Fruit fly (Drosophila melanogaster) whole organism, adult: ENCODE data around the gene CG32706.
"Not testable (repeated sequence)": the region's sequence is repeated elsewhere in the genome, so short reads cannot be mapped to it uniquely, and the experiment has no call there.

Experiments
- CG11617 ChIP-seq: fragments of 200-800 bp; sonication (Bioruptor generic); optimal IDR thresholded peaks from 2 replicates; lab custom pipeline; 2017; ENCODE audit warnings: mild to moderate bottlenecking, missing biosample characterization, missing genetic modification reagents, missing genetic modification characterization
- CG12768 ChIP-seq: fragments of 200-800 bp; sonication (Bioruptor generic); optimal IDR thresholded peaks from 2 replicates; lab custom pipeline; 2017; ENCODE audit warnings: missing biosample characterization, missing genetic modification characterization, mild to moderate bottlenecking, moderate library complexity, missing genetic modification reagents
- CG14711 ChIP-seq: fragments of 200-800 bp; sonication (Bioruptor generic); optimal IDR thresholded peaks from 2 replicates; lab custom pipeline; 2018; ENCODE audit warnings: missing biosample characterization, mild to moderate bottlenecking, missing genetic modification characterization, moderate library complexity
- CG1620 ChIP-seq: fragments of 200-800 bp; sonication (Bioruptor generic); optimal IDR thresholded peaks from 2 replicates; lab custom pipeline; 2016; ENCODE audit warnings: missing biosample characterization, missing genetic modification characterization
- CG33017 ChIP-seq: fragments of 200-800 bp; sonication (Bioruptor generic); optimal IDR thresholded peaks from 2 replicates; lab custom pipeline; 2018; ENCODE audit warnings: missing biosample characterization, mild to moderate bottlenecking, missing genetic modification characterization, moderate library complexity
- CG5204 ChIP-seq: fragments of 200-800 bp; sonication (Bioruptor generic); optimal IDR thresholded peaks from 2 replicates; lab custom pipeline; 2016; ENCODE audit warnings: missing biosample characterization, missing genetic modification characterization
- CG7045 ChIP-seq: fragments of 200-800 bp; sonication (Bioruptor generic); optimal IDR thresholded peaks from 2 replicates; lab custom pipeline; 2017; ENCODE audit warnings: missing biosample characterization, mild to moderate bottlenecking, missing genetic modification characterization
- CG7101 ChIP-seq: fragments of 200-800 bp; sonication (Bioruptor generic); optimal IDR thresholded peaks from 2 replicates; lab custom pipeline; 2018; ENCODE audit warnings: missing biosample characterization, mild to moderate bottlenecking, missing genetic modification characterization, moderate library complexity
- Clk ChIP-seq: fragments of 200-800 bp; sonication (Bioruptor generic); optimal IDR thresholded peaks from 2 replicates; lab custom pipeline; 2017; ENCODE audit warnings: missing biosample characterization, missing genetic modification characterization
- Crg-1 ChIP-seq: fragments of 200-800 bp; sonication (Bioruptor generic); optimal IDR thresholded peaks from 2 replicates; lab custom pipeline; 2016; ENCODE audit warnings: missing biosample characterization, missing genetic modification characterization
- Hr96 ChIP-seq: fragments of 200-800 bp; sonication (Bioruptor generic); optimal IDR thresholded peaks from 2 replicates; lab custom pipeline; 2016; ENCODE audit warnings: missing biosample characterization, missing genetic modification characterization
- Mnt ChIP-seq: fragments of 200-800 bp; sonication (Bioruptor generic); optimal IDR thresholded peaks from 2 replicates; lab custom pipeline; 2016; ENCODE audit warnings: missing biosample characterization, mild to moderate bottlenecking, missing genetic modification characterization
- bab1 ChIP-seq: fragments of 200-800 bp; sonication (Bioruptor generic); optimal IDR thresholded peaks from 3 replicates; lab custom pipeline; 2019; ENCODE audit warnings: missing biosample characterization, mild to moderate bottlenecking, missing genetic modification characterization, moderate library complexity
- cic ChIP-seq: fragments of 200-800 bp; sonication (Bioruptor generic); optimal IDR thresholded peaks from 2 replicates; lab custom pipeline; 2017; ENCODE audit warnings: missing biosample characterization, mild to moderate bottlenecking, missing genetic modification characterization, moderate library complexity
- cnc ChIP-seq, 2 experiments: fragments of >200 bp; optimal IDR thresholded peaks; 2 replicates each; lab custom pipeline; 2017
- kay ChIP-seq: fragments of 200-800 bp; sonication (Bioruptor generic); peaks from one replicate; lab custom pipeline; 2016; ENCODE audit warnings: missing biosample characterization, missing genetic modification characterization, borderline replicate concordance
- ovo ChIP-seq: fragments of 200-800 bp; sonication (Bioruptor generic); optimal IDR thresholded peaks from 2 replicates; lab custom pipeline; 2016; ENCODE audit warnings: missing biosample characterization, missing genetic modification characterization
- pad ChIP-seq: fragments of 200-800 bp; sonication (Bioruptor generic); optimal IDR thresholded peaks from 3 replicates; lab custom pipeline; 2017; ENCODE audit warnings: missing biosample characterization, missing genetic modification characterization, mild to moderate bottlenecking, moderate library complexity, missing genetic modification reagents
- tj ChIP-seq: fragments of 200-800 bp; sonication (Bioruptor generic); optimal IDR thresholded peaks from 3 replicates; lab custom pipeline; 2017; ENCODE audit warnings: missing biosample characterization, mild to moderate bottlenecking, missing genetic modification characterization, moderate library complexity
- toe ChIP-seq: fragments of 200-800 bp; sonication (Bioruptor generic); optimal IDR thresholded peaks from 2 replicates; lab custom pipeline; 2016; ENCODE audit warnings: missing biosample characterization, missing genetic modification characterization

The CG32706 gene

dm6 chrX:9086702-9087179 lies at the start of gene CG32706:
TSS of gene CG32706 (plus strand) at chrX:9087129.
- TF ChIP-seq CG11617, bab1, CG7045 (GFP tag; lab: Kevin White, UChicago): not testable (repeated sequence)

dm6 chrX:9038778-9039177 lies 48.2 kb upstream of the CG32706 start:
- no peak for TF ChIP-seq CG7045 (GFP tag; lab: Kevin White, UChicago)
- TF ChIP-seq cnc (optimal IDR thresholded peaks at IDR 0.05; lab: Kevin White, UChicago): no peak
- TF ChIP-seq CG5204 (GFP tag; lab: Kevin White, UChicago): no peak
- no peak for TF ChIP-seq CG33017 (tag; lab: Kevin White, UChicago)
- TF ChIP-seq cic (GFP tag; lab: Kevin White, UChicago): no peak
- TF ChIP-seq ovo (GFP tag; lab: Kevin White, UChicago): no peak
- no peak for TF ChIP-seq CG14711 (tag; lab: Kevin White, UChicago)
- no peak for TF ChIP-seq CG7101 (tag; lab: Kevin White, UChicago)
- no peak for TF ChIP-seq CG1620 (GFP tag; lab: Kevin White, UChicago)

dm6 chrX:9040855-9041254 lies 46.1 kb upstream of the CG32706 start:
- no peak for TF ChIP-seq tj (GFP tag; lab: Kevin White, UChicago)
- peak; percentile 23 for TF ChIP-seq bab1 (GFP tag; lab: Kevin White, UChicago)

- TF ChIP-seq CG7045 (GFP tag; lab: Kevin White, UChicago): no peak
- no peak for TF ChIP-seq CG12768
- TF ChIP-seq cnc (optimal IDR thresholded peaks at IDR 0.05; lab: Kevin White, UChicago): no peak
- TF ChIP-seq CG11617 (GFP tag; lab: Kevin White, UChicago): no peak
- TF ChIP-seq CG1620 (GFP tag; lab: Kevin White, UChicago): no peak
- TF ChIP-seq CG5204 (GFP tag; lab: Kevin White, UChicago): peak; percentile 15
- no peak for TF ChIP-seq tj (GFP tag; lab: Kevin White, UChicago)
- no peak for TF ChIP-seq Mnt (GFP tag; lab: Kevin White, UChicago)
- no peak for TF ChIP-seq kay
- no peak for TF ChIP-seq Clk
- TF ChIP-seq CG14711 (tag; lab: Kevin White, UChicago): no peak
- TF ChIP-seq pad (GFP tag; lab: Kevin White, UChicago): peak; percentile 80
- TF ChIP-seq CG7101 (tag; lab: Kevin White, UChicago): no peak
- TF ChIP-seq toe (GFP tag; lab: Kevin White, UChicago): no peak
- peak; percentile 69 for TF ChIP-seq ovo (GFP tag; lab: Kevin White, UChicago)
- TF ChIP-seq cic (GFP tag; lab: Kevin White, UChicago): no peak
- no peak for TF ChIP-seq Hr96 (GFP tag; lab: Kevin White, UChicago)
- no peak for TF ChIP-seq bab1 (GFP tag; lab: Kevin White, UChicago)
- no peak for TF ChIP-seq Crg-1 (GFP tag; lab: Kevin White, UChicago)
- TF ChIP-seq CG33017 (tag; lab: Kevin White, UChicago): no peak
Observed at dm6 chrX:9041789-9042456, 45.0 kb upstream of the CG32706 start.

dm6 chrX:9042457-9043045 lies 44.4 kb upstream of the CG32706 start:
- no peak for TF ChIP-seq tj (GFP tag; lab: Kevin White, UChicago)
- no peak for TF ChIP-seq CG5204 (GFP tag; lab: Kevin White, UChicago)
- no peak for TF ChIP-seq ovo (GFP tag; lab: Kevin White, UChicago)
- TF ChIP-seq Clk: no peak
- TF ChIP-seq CG14711 (tag; lab: Kevin White, UChicago): no peak
- TF ChIP-seq CG7045 (GFP tag; lab: Kevin White, UChicago): no peak
- TF ChIP-seq CG1620 (GFP tag; lab: Kevin White, UChicago): no peak
- peak; percentile 35 for TF ChIP-seq Mnt (GFP tag; lab: Kevin White, UChicago)
- TF ChIP-seq cic (GFP tag; lab: Kevin White, UChicago): no peak
- peak; percentile 4 for TF ChIP-seq CG7101 (tag; lab: Kevin White, UChicago)
- TF ChIP-seq kay: no peak
- TF ChIP-seq bab1 (GFP tag; lab: Kevin White, UChicago): peak; percentile 32
- TF ChIP-seq Crg-1 (GFP tag; lab: Kevin White, UChicago): no peak
- peak; percentile 25 for TF ChIP-seq CG12768
- peak; percentile 48 for TF ChIP-seq Hr96 (GFP tag; lab: Kevin White, UChicago)
- no peak for TF ChIP-seq CG11617 (GFP tag; lab: Kevin White, UChicago)
- TF ChIP-seq cnc (optimal IDR thresholded peaks at IDR 0.05; lab: Kevin White, UChicago): no peak
- TF ChIP-seq pad (GFP tag; lab: Kevin White, UChicago): peak; percentile 56
